Fruit fly (Drosophila melanogaster): Measurements from ENCODE around the gene Dhc1.

Dhc1 gene

dm6 chr3R:9626266-9626665 is 48.2 kb downstream of the Dhc1 start (continued):
- TF ChIP-seq Atf6 (GFP tag; IDR thresholded peaks at IDR 0.05) (0 out of 2 replicates have a peak, but pooled peaks have one; percentile 15), chinmo (GFP tag; IDR thresholded peaks at IDR 0.05; ENCODE audit: partially characterized antibody) (peak; percentile 84), CG34422 (GFP tag; IDR thresholded peaks at IDR 0.05) (0 out of 3 replicates have a peak, but pooled peaks have one; percentile 8), Med (GFP tag) (peak; percentile 57)

DNA sequence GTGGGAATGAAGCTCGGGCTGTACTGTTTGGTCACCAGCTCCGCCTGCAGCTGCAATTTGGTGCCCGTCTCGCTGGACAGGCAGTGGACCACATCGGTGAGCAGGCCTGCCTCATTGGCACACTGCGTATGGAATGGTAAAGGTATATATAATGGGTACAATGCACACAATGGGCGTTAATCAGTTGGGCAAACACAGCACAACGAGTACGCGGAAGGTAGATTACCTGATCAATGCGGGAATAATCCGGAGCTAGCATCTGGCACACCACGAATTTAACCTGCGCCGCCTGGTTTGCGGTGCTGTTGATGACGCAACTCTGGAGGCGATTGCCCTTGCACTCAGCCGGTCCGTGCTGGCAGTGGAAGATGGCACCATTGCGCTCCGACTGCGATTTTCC is 49.0 kb downstream of the Dhc1 start:
- no peak for TF ChIP-seq CG9932 (GFP tag; IDR thresholded peaks at IDR 0.05)
- TF ChIP-seq CG10147 (GFP tag; optimal IDR thresholded peaks at IDR 0.05): no peak
- TF ChIP-seq trem (tag; optimal IDR thresholded peaks at IDR 0.05): no peak
- no peak for TF ChIP-seq Oaz (GFP tag; IDR thresholded peaks at IDR 0.05)
- TF ChIP-seq Camta (GFP tag; optimal IDR thresholded peaks at IDR 0.05): no peak
- no peak for TF ChIP-seq sens-2 (GFP tag; IDR thresholded peaks at IDR 0.05)
- no peak for TF ChIP-seq lbe (GFP tag; optimal IDR thresholded peaks at IDR 0.05)
- no peak for TF ChIP-seq fru (optimal IDR thresholded peaks at IDR 0.05)
- TF ChIP-seq Usf (GFP tag; optimal IDR thresholded peaks at IDR 0.05): no peak
- TF ChIP-seq otp (GFP tag; IDR thresholded peaks at IDR 0.05): 0 out of 3 replicates have a peak, but pooled peaks have one; percentile 12
- no peak for TF ChIP-seq cad (GFP tag; optimal IDR thresholded peaks at IDR 0.05)
- peak; percentile 29 for TF ChIP-seq sens (GFP tag)
- no peak for TF ChIP-seq CG8290 (GFP tag; optimal IDR thresholded peaks at IDR 0.05)
- TF ChIP-seq CG8290 (tag; optimal IDR thresholded peaks at IDR 0.05): no peak
- TF ChIP-seq tna (GFP tag; IDR thresholded peaks at IDR 0.05; ENCODE audit: partially characterized antibody): no peak
- TF ChIP-seq Sin3A (optimal IDR thresholded peaks at IDR 0.05): no peak
- TF ChIP-seq NFAT (GFP tag; IDR thresholded peaks at IDR 0.05): 0 out of 2 replicates have a peak, but pooled peaks have one; percentile 5
- TF ChIP-seq CG9797 (GFP tag; optimal IDR thresholded peaks at IDR 0.05): no peak
- no peak for TF ChIP-seq Ravus (GFP tag; IDR thresholded peaks at IDR 0.05)
- no peak for TF ChIP-seq CG2129 (GFP tag; IDR thresholded peaks at IDR 0.05; ENCODE audit: partially characterized antibody)
- no peak for TF ChIP-seq pnt (GFP tag; optimal IDR thresholded peaks at IDR 0.05)
- no peak for TF ChIP-seq Optix (GFP tag; IDR thresholded peaks at IDR 0.05)
- TF ChIP-seq sug (tag; optimal IDR thresholded peaks at IDR 0.05): no peak
- TF ChIP-seq HmgD (GFP tag; optimal IDR thresholded peaks at IDR 0.05): no peak
- no peak for TF ChIP-seq ATbp (GFP tag; optimal IDR thresholded peaks at IDR 0.05)
- no peak for TF ChIP-seq CG5245 (GFP tag; optimal IDR thresholded peaks at IDR 0.05)
- no peak for TF ChIP-seq oc (tag; optimal IDR thresholded peaks at IDR 0.05)
- TF ChIP-seq CG8478 (optimal IDR thresholded peaks at IDR 0.05): peak; percentile 51
- no peak for TF ChIP-seq CG7745 (tag; optimal IDR thresholded peaks at IDR 0.05)
- no peak for TF ChIP-seq nerfin-2 (GFP tag; IDR thresholded peaks at IDR 0.05; ENCODE audit: partially characterized antibody)
- no peak for TF ChIP-seq twi (tag; optimal IDR thresholded peaks at IDR 0.05)
- TF ChIP-seq Pdp1 (GFP tag; optimal IDR thresholded peaks at IDR 0.05): peak in 1 of 2 experiments; percentile 49
- no peak for TF ChIP-seq CG13624 (GFP tag; optimal IDR thresholded peaks at IDR 0.05)
- peak; percentile 4 for TF ChIP-seq Med (GFP tag)
- no peak for TF ChIP-seq CG13296 (GFP tag; optimal IDR thresholded peaks at IDR 0.05)
- no peak for TF ChIP-seq CG2678 (tag; optimal IDR thresholded peaks at IDR 0.05)
- TF ChIP-seq kni (GFP tag; optimal IDR thresholded peaks at IDR 0.05): peak; percentile 26
- TF ChIP-seq p53 (GFP tag; optimal IDR thresholded peaks at IDR 0.05): no peak
- TF ChIP-seq Hey (tag; optimal IDR thresholded peaks at IDR 0.05): no peak
- no peak for TF ChIP-seq vfl (GFP tag; optimal IDR thresholded peaks at IDR 0.05)
- TF ChIP-seq Awh (GFP tag; IDR thresholded peaks at IDR 0.05): peak; percentile 34; the same call in 1 of the 2 replicates
- no peak for TF ChIP-seq E2f1 (GFP tag; IDR thresholded peaks at IDR 0.05)
- no peak for TF ChIP-seq CG4707 (GFP tag; optimal IDR thresholded peaks at IDR 0.05)
- no peak for TF ChIP-seq CG8089 (GFP tag; optimal IDR thresholded peaks at IDR 0.05)
- no peak for TF ChIP-seq Antp (GFP tag; optimal IDR thresholded peaks at IDR 0.05)
- no peak for TF ChIP-seq CTCF (GFP tag; optimal IDR thresholded peaks at IDR 0.05)
- TF ChIP-seq sc (optimal IDR thresholded peaks at IDR 0.05): no peak
- TF ChIP-seq sc (GFP tag; optimal IDR thresholded peaks at IDR 0.05): no peak
- no peak for TF ChIP-seq shn (GFP tag; optimal IDR thresholded peaks at IDR 0.05)
- TF ChIP-seq CG9215 (GFP tag; IDR thresholded peaks at IDR 0.05): no peak
